Fruit fly (Drosophila melanogaster): ENCODE measurements around the gene CG42633.

Gene CG42633

DNA sequence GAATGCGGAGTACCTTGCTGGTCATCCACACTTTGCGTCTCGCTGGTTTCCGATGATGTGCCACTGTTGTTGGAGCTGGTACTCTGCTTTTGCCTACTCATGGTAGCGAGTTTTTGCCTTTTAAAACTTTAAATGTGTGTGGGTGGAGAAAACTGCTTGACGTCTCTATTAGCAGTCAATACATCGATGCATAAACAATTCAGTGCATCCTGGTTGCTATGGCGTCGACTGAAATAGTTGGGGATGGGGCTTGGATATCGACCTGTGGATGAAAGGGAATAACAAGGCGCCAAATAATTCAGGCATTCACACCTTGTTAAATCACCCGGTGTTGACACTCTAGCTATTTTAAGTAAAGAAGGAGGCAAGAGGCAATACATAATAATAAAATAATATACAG is at the start of gene CG42633:
Gene CG42633, minus strand, starts transcription at position 101 of the 400 bp plus-strand sequence.
- TF ChIP-seq Ets98B (GFP tag; IDR thresholded peaks at IDR 0.05) (no peak), EcR (GFP tag; optimal IDR thresholded peaks at IDR 0.05) (no peak), rn (GFP tag; IDR thresholded peaks at IDR 0.05) (no peak), CG32121 (GFP tag; IDR thresholded peaks at IDR 0.05) (no peak), Pif1B (GFP tag; optimal IDR thresholded peaks at IDR 0.05) (no peak), Snoo (tag; optimal IDR thresholded peaks at IDR 0.05) (no peak), CG10348 (GFP tag; IDR thresholded peaks at IDR 0.05) (no peak)

DNA sequence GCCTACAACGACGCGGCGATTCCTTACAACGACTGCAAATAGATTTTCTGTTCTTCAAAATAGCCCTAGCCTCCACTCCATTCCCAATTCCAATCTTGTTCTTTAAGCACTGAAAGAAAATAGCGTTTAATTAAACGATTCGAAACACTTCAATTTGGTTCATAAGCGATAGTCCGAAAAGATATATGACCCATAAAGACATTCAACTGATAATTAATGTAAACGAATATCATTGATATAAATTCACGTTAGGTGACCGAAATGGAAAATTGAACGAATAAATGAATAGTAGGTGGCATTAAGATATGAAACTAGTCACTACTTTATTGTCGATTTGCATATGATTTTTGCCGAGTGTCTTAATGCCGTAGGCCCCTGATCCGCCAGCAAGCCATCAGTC is 47.7 kb upstream of the CG42633 start:
- no peak for TF ChIP-seq CG4496 (GFP tag; IDR thresholded peaks at IDR 0.05)
- TF ChIP-seq rn (GFP tag; IDR thresholded peaks at IDR 0.05) = no peak
- TF ChIP-seq Pif1A (GFP tag; optimal IDR thresholded peaks at IDR 0.05) = peak; percentile 42
- TF ChIP-seq CG13204 (GFP tag; optimal IDR thresholded peaks at IDR 0.05) = no peak
- no peak for TF ChIP-seq D1 (tag; optimal IDR thresholded peaks at IDR 0.05)
- TF ChIP-seq CG34367 (tag; optimal IDR thresholded peaks at IDR 0.05) = peak; percentile 70
- peak; percentile 77 for TF ChIP-seq CG15710 (tag; optimal IDR thresholded peaks at IDR 0.05)
- TF ChIP-seq CG17806 (tag; optimal IDR thresholded peaks at IDR 0.05) = peak; percentile 72
- peak; percentile 23 for TF ChIP-seq gl (tag; optimal IDR thresholded peaks at IDR 0.05)
- TF ChIP-seq CG9948 (tag; optimal IDR thresholded peaks at IDR 0.05) = peak; percentile 74
- TF ChIP-seq CG12605 (GFP tag; IDR thresholded peaks at IDR 0.05) = no peak
- TF ChIP-seq CG14655 (GFP tag; optimal IDR thresholded peaks at IDR 0.05) = peak; percentile 67
- peak; percentile 14 for TF ChIP-seq Pif1B (GFP tag; optimal IDR thresholded peaks at IDR 0.05)
- TF ChIP-seq CG8301 (tag; optimal IDR thresholded peaks at IDR 0.05) = peak; percentile 54
- TF ChIP-seq CG8159 (tag; optimal IDR thresholded peaks at IDR 0.05) = peak; percentile 80

DNA sequence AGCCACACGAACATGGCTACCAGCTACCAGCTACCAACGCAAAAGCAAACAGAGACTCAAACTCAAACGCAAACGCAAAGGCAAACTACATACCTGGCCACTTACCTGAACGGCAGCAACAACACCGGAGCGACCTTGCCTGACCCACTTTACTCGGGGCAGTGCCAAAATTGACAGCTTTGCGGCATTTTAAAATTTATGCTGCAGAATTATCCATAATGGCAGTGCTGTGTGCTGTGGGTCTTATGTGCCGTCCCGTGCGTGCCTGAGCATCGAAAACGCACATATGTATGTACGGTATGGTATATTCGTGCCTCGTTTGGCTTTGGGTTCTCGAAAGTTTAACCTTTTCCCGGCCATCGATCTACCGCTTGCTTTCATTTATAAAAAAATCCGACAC is 46.6 kb upstream of the CG42633 start:
- TF ChIP-seq gl (tag; optimal IDR thresholded peaks at IDR 0.05) (no peak), CG4496 (GFP tag; IDR thresholded peaks at IDR 0.05) (no peak)

DNA sequence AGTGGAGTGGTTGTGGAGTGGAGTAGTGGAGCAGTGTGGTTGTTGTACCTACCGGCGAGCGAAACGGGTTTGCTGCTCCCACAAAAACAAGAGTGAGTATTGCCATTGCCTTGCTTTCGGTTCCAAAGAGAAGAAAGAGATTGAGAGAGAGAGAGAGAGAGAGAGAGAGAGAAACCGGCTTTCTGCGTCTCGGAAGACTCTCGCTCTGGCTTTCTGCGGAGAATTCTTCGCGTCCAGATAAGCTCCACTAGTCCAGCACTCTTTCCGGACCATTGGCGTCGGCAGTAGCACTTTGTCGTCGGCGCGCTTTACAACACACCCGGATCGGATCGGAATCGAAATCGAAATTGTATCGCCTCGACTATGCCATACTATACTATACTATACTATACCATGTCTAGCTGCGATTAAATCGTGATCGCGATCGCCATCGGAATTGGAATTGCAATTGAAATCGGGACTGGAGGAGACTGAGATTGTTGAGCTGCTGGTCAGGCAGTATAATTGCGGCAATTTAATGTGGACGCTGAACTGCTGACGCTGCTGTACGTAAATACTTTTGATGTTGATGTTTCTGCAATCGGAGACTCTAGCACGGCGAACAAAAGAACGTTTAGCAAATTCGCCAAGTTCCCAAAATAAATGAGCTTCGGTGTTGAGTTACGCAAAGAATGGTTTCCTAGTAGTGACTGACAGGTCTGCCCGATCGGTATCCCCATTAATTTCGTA is 44.9 kb upstream of the CG42633 start, which contains the start of gene Cad86C:
Gene Cad86C, plus strand, starts transcription at position 284 of the 729 bp plus-strand sequence.
- peak; percentile 25 for TF ChIP-seq CG13204 (GFP tag; optimal IDR thresholded peaks at IDR 0.05)
- peak; percentile 10 for TF ChIP-seq Snoo (tag; optimal IDR thresholded peaks at IDR 0.05)
- peak; percentile 53; the same call in 2 of the 3 replicates for TF ChIP-seq CG4496 (GFP tag; IDR thresholded peaks at IDR 0.05)
- no peak for TF ChIP-seq gl (tag; optimal IDR thresholded peaks at IDR 0.05)
- TF ChIP-seq D1 (tag; optimal IDR thresholded peaks at IDR 0.05) = no peak
- peak; percentile 72 for TF ChIP-seq Ets98B (GFP tag; IDR thresholded peaks at IDR 0.05)
- TF ChIP-seq CG12605 (GFP tag; IDR thresholded peaks at IDR 0.05) = peak; percentile 68
- TF ChIP-seq CG10348 (GFP tag; IDR thresholded peaks at IDR 0.05) = no peak
- peak; percentile 75 for TF ChIP-seq EcR (GFP tag; optimal IDR thresholded peaks at IDR 0.05)
- peak; percentile 54; the same call in 2 of the 3 replicates for TF ChIP-seq fd96Ca (GFP tag; IDR thresholded peaks at IDR 0.05)
- TF ChIP-seq CG32121 (GFP tag; IDR thresholded peaks at IDR 0.05) = peak; percentile 44; the same call in 1 of the 2 replicates
- TF ChIP-seq CG14655 (GFP tag; optimal IDR thresholded peaks at IDR 0.05) = peak; percentile 7
- TF ChIP-seq CG34367 (tag; optimal IDR thresholded peaks at IDR 0.05) = no peak
- TF ChIP-seq Pif1B (GFP tag; optimal IDR thresholded peaks at IDR 0.05) = peak; percentile 54
- TF ChIP-seq CG8159 (tag; optimal IDR thresholded peaks at IDR 0.05) = peak; percentile 19
- peak; percentile 51 for TF ChIP-seq Pif1A (GFP tag; optimal IDR thresholded peaks at IDR 0.05)
- TF ChIP-seq CG8301 (tag; optimal IDR thresholded peaks at IDR 0.05) = peak; percentile 7
- TF ChIP-seq rn (GFP tag; IDR thresholded peaks at IDR 0.05) = no peak

DNA sequence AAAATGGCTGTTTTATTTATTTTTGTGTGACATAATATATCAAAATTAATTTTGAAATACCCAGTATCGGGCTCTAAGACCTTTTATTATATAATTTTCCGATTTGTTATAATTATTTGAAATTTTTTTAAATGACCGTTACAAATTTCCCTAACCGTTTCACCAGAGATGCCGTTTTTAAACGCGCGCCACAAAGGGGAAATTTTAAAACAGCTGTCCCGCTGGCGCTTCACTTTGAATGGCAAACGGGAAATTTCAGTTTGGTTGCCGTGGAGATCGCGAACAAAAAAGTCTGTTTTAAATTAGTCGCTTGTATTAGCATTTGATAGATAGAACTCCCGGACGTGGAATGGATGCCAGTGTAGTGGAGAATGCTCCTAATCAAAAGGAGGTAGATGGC is 33.0 kb upstream of the CG42633 start, which contains the start of the genes CG14693 and TTLL15:
Gene CG14693, minus strand, starts transcription at position 16 of the 400 bp plus-strand sequence.
Gene TTLL15, plus strand, starts transcription at position 257 of the 400 bp plus-strand sequence.
- no peak for TF ChIP-seq CG13204 (GFP tag; optimal IDR thresholded peaks at IDR 0.05)
- no peak for TF ChIP-seq EcR (GFP tag; optimal IDR thresholded peaks at IDR 0.05)
- TF ChIP-seq D1 (tag; optimal IDR thresholded peaks at IDR 0.05) = peak; percentile 27

DNA sequence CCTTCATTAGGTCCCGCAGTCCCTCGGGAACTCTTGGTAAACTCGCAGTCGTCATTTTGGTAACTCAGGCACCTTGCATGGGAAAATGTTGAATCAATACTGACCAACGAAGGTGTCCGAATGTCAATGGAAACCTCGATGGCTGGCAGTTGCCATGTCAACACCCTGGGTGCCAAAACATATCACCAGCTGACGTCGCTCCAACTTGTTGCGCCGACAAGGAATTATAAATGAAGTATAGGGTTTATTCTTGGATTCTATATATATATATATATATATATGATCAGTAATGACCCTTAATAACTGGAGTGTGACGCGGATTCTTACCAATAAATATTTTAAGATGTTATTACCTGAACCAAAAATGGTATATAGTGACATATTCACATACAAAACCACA is 21.8 kb upstream of the CG42633 start, which contains the start of gene CG14692:
Gene CG14692, minus strand, starts transcription at position 101 of the 400 bp plus-strand sequence.
- TF ChIP-seq Pif1B (GFP tag; optimal IDR thresholded peaks at IDR 0.05) = no peak
- TF ChIP-seq CG32121 (GFP tag; IDR thresholded peaks at IDR 0.05) = no peak
- TF ChIP-seq CG13204 (GFP tag; optimal IDR thresholded peaks at IDR 0.05) = no peak
- TF ChIP-seq CG12605 (GFP tag; IDR thresholded peaks at IDR 0.05) = no peak
- TF ChIP-seq rn (GFP tag; IDR thresholded peaks at IDR 0.05) = no peak
- no peak for TF ChIP-seq CG9948 (tag; optimal IDR thresholded peaks at IDR 0.05)
- no peak for TF ChIP-seq fd96Ca (GFP tag; IDR thresholded peaks at IDR 0.05)
- no peak for TF ChIP-seq CG4496 (GFP tag; IDR thresholded peaks at IDR 0.05)
- no peak for TF ChIP-seq CG17806 (tag; optimal IDR thresholded peaks at IDR 0.05)

DNA sequence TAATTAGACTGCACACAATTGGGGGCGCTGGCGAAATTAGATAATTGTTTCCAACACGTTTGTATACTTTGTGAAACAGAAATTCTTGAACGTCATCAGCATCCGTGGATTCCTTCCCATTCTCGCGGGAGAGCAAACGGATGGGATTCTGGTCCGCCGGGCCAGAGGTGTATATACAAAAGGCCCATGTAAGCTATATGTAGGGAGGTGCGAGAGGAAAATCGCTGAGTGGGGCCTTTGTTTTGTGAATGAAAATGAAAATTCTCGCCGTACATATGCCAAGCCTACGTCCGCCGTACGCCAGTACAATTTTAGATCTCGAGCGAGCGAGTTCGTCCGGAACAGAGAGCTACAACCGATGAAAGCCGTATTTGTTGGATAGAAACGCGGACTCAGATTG is 10.5 kb upstream of the CG42633 start, which contains the start of gene CG14687:
Gene CG14687, plus strand, starts transcription at position 301 of the 400 bp plus-strand sequence.
- TF ChIP-seq Snoo (tag; optimal IDR thresholded peaks at IDR 0.05) (no peak), CG34367 (tag; optimal IDR thresholded peaks at IDR 0.05) (no peak), EcR (GFP tag; optimal IDR thresholded peaks at IDR 0.05) (no peak), CG14655 (GFP tag; optimal IDR thresholded peaks at IDR 0.05) (no peak), CG10348 (GFP tag; IDR thresholded peaks at IDR 0.05) (no peak), rn (GFP tag; IDR thresholded peaks at IDR 0.05) (no peak), CG17806 (tag; optimal IDR thresholded peaks at IDR 0.05) (no peak), CG12605 (GFP tag; IDR thresholded peaks at IDR 0.05) (no peak), gl (tag; optimal IDR thresholded peaks at IDR 0.05) (no peak), CG8159 (tag; optimal IDR thresholded peaks at IDR 0.05) (no peak), Pif1A (GFP tag; optimal IDR thresholded peaks at IDR 0.05) (no peak), CG4496 (GFP tag; IDR thresholded peaks at IDR 0.05) (no peak), fd96Ca (GFP tag; IDR thresholded peaks at IDR 0.05) (no peak), CG32121 (GFP tag; IDR thresholded peaks at IDR 0.05) (no peak), D1 (tag; optimal IDR thresholded peaks at IDR 0.05) (no peak), CG8301 (tag; optimal IDR thresholded peaks at IDR 0.05) (no peak), CG15710 (tag; optimal IDR thresholded peaks at IDR 0.05) (no peak), Ets98B (GFP tag; IDR thresholded peaks at IDR 0.05) (no peak)
